Fruit fly (Drosophila melanogaster): ENCODE measurements around the gene Ir75a.

- TF ChIP-seq ey (GFP tag; optimal IDR thresholded peaks at IDR 0.05) (no peak), fru (GFP tag; optimal IDR thresholded peaks at IDR 0.05) (peak; percentile 18), pan (optimal IDR thresholded peaks at IDR 0.05) (no peak), jim (GFP tag; optimal IDR thresholded peaks at IDR 0.05) (peak; percentile 5)
Measured at dm6 chr3L:17802107-17802506, 15.6 kb downstream of the Ir75a start, which contains the start of gene NUCB1.

Measured in whole organism, wandering third instar larva.